Worm (Caenorhabditis elegans) whole organism, L4/young adult: ENCODE results near the gene T16G12.10.

Experiments
- W03F9.2 ChIP-seq: fragments of 150-350 bp; optimal IDR thresholded peaks from 2 replicates; lab custom pipeline; 2014; ENCODE audit warnings: missing biosample characterization, missing genetic modification characterization
- dao-5 ChIP-seq: sonication (generic microtip); optimal IDR thresholded peaks from 2 replicates; lab custom pipeline; 2016; ENCODE audit warnings: missing genotype, missing genetic modification characterization, moderate library complexity, missing compliant biosample characterization
- him-1 ChIP-seq: sonication (generic microtip); optimal IDR thresholded peaks from 2 replicates; lab custom pipeline; 2016; ENCODE audit warnings: missing genotype, missing genetic modification reagents, missing genetic modification characterization, missing compliant biosample characterization

T16G12.10 gene

ce11 chrIII:10033881-10034280 is 22.1 kb downstream of the T16G12.10 start, which contains the start of gene M04D8.8:
Gene M04D8.8, plus strand, starts transcription at chrIII:10034181.
- TF ChIP-seq W03F9.2 (tag; lab: Kevin White, UChicago) (no peak), dao-5 (tag; lab: Kevin White, UChicago) (no peak), him-1 (tag; lab: Kevin White, UChicago) (no peak)

DNA sequence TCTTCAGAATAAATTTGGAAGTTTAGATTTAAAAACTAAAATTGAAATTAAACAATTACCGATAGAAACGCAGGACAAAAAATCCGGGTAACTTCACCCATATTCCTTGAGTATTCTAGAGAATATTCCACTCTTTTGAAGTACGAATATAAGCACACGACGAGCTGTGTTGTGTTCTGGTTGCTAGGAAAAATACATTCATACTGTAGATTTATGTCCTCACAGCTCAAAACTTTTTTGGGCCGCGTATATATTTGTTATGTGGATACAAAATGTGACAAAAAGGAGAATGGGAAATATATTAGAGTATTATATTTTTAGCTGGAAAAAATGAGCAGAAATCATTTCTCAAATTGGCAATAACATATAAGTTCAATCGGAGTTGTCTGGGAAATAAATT is 22.7 kb downstream of the T16G12.10 start, which contains the start of gene M04D8.5:
TSS of gene M04D8.5 (minus strand) at position 101 of the 400 bp plus-strand sequence.
- TF ChIP-seq him-1 (tag; lab: Kevin White, UChicago) (no peak), dao-5 (tag; lab: Kevin White, UChicago) (no peak)

DNA sequence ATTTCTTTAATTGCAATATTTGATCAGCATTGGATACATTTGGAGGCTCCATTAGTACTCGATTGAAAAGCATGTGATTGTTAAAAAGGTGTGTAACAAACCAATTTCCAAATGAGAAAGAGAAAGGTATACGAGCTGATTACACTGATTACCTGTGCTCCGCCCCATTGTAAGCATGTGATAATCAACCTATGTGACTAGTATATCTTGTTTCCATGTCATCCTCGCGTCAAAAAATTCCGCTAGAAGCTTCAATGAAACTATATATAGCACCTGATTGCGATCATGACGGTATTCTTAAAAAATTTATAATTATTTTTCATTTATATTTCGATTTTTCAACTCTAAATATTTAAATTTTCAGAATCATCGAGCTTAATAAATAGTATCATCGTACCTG is 25.4 kb downstream of the T16G12.10 start, which contains the start of gene M04D8.4:
TSS of gene M04D8.4 (minus strand) at position 101 of the 400 bp plus-strand sequence.
- TF ChIP-seq him-1 (tag; lab: Kevin White, UChicago) (no peak), W03F9.2 (tag; lab: Kevin White, UChicago) (no peak), dao-5 (tag; lab: Kevin White, UChicago) (no peak)

ce11 chrIII:10027947-10028346 is 28.0 kb downstream of the T16G12.10 start, which contains the start of gene ins-23:
Gene ins-23, plus strand, starts transcription at chrIII:10028247.
- TF ChIP-seq him-1 (tag; lab: Kevin White, UChicago) (no peak), dao-5 (tag; lab: Kevin White, UChicago) (no peak), W03F9.2 (tag; lab: Kevin White, UChicago) (no peak)

DNA sequence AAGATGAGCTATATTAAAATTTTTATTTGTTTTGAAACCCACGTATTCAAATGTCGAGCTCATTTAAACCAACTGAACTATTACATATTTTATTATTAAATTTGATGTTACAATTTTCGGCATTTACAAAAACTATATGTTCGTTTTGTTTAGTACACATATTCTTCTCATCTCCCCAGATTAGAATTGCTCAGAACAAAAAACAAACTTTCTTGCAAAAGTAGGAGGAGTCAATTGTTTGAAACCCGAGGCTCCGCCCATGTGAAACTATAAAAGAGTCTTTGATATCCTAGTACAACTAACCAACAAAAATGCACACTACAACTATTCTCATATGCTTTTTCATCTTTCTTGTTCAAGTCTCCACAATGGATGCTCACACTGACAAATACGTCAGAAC is 29.9 kb downstream of the T16G12.10 start, which contains the start of gene ins-22:
TSS of gene ins-22 (plus strand) at position 301 of the 400 bp plus-strand sequence.
- TF ChIP-seq dao-5 (tag; lab: Kevin White, UChicago), result no peak

DNA sequence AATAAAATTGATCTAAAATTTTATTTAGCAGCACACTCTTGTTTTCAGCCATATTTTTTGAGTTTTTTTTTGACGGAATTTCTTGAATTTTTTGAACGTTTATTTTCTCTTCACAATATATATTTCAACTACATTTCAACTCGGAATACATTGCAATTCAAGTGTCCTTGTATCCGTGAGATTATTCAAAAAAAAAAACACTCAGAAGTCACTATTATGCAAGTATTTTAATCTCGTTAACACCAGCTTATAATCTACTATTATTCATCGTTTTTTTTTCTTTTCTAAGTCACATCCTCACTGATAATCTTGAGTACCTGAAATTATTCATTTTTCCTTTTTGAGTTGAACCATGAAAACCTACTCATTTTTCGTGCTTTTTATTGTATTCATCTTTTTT is 32.5 kb downstream of the T16G12.10 start, which contains the start of gene ins-21:
TSS of gene ins-21 (plus strand) at position 301 of the 400 bp plus-strand sequence.
- TF ChIP-seq W03F9.2 (tag; lab: Kevin White, UChicago), result no peak
- no peak for TF ChIP-seq dao-5 (tag; lab: Kevin White, UChicago)

ce11 chrIII:10018007-10018406 is 37.9 kb downstream of the T16G12.10 start:
- no peak for TF ChIP-seq W03F9.2 (tag; lab: Kevin White, UChicago)
- TF ChIP-seq him-1 (tag; lab: Kevin White, UChicago), result no peak
- TF ChIP-seq dao-5 (tag; lab: Kevin White, UChicago), result no peak

DNA sequence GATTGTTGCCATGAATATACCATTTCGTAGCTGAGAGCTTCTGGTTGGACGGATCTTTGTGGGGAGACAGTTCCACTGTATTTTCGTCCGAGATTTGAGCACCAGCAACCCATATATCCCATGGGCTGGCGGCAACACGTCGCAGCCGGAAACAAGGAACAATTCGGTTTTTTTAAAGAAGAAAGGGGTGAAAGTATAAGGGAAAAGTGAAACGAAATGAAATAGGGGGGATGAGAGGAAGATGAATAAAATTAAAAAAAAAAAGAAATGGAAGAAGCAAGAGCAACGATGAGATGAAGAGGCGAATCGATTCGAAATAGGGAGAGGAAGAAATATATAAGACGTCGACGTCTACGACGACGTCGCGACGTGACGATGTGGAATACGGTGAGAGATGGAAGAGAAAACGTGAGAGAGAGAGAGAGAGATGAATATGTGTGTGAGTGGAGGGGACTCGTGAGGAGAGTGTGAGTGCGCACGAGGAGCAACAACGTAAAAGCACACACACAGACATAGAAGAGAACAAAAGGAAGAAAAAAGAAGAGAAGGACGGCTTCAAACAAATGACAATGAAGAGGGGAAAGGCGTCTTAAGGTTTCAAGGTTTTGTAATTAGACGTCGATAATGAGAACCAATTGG is 39.4 kb downstream of the T16G12.10 start, which contains the start of gene rgs-1:
TSS of gene rgs-1 (minus strand) at position 146 of the 639 bp plus-strand sequence.
- peak; percentile 82 for TF ChIP-seq W03F9.2 (tag; lab: Kevin White, UChicago)
- peak; percentile 68 for TF ChIP-seq him-1 (tag; lab: Kevin White, UChicago)
- no peak for TF ChIP-seq dao-5 (tag; lab: Kevin White, UChicago)

ce11 chrIII:10012136-10012535 is 43.8 kb downstream of the T16G12.10 start, which contains the start of gene C05B5.16:
Gene C05B5.16, plus strand, starts transcription at chrIII:10012436.
- no peak for TF ChIP-seq dao-5 (tag; lab: Kevin White, UChicago)
- no peak for TF ChIP-seq W03F9.2 (tag; lab: Kevin White, UChicago)
- TF ChIP-seq him-1 (tag; lab: Kevin White, UChicago), result no peak

ce11 chrIII:10010117-10010516 is 45.8 kb downstream of the T16G12.10 start, which contains the start of gene fbxa-155:
Gene fbxa-155, minus strand, starts transcription at chrIII:10010217.
- TF ChIP-seq W03F9.2 (tag; lab: Kevin White, UChicago) (no peak), dao-5 (tag; lab: Kevin White, UChicago) (no peak), him-1 (tag; lab: Kevin White, UChicago) (no peak)

DNA sequence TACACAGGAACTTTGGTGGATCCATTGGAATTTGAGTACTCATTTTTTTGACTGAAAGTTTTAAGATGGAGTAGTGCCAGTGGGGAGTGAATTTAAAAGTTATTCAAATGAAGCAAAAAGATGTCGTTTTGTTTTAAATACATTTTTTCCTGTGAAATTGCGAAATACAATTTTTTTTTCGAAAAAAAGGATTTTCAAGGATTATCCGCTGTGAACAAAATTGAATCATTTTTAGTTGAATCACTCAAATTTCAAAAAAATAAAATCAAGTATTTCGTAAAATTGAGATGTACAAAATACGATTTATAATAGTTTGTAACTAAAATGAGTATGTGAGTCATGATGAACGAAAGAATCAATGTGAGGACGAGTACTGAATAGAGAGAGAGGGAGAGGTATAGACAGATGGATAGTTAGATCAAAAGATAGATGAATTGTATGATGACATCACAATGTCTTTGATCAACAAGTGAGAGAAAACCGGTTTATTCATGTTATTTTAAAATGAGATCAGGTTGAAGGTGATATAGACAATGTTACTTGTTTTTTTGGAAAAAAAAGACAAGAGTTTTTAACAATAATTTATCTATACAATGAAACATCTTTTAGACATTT is 49.1 kb downstream of the T16G12.10 start, which contains the start of gene C05B5.8:
TSS of gene C05B5.8 (minus strand) at position 51 of the 615 bp plus-strand sequence.
- no peak for TF ChIP-seq dao-5 (tag; lab: Kevin White, UChicago)
- no peak for TF ChIP-seq W03F9.2 (tag; lab: Kevin White, UChicago)
- TF ChIP-seq him-1 (tag; lab: Kevin White, UChicago), result no peak
